Worm (Caenorhabditis elegans) whole organism, midembryonic: Measurements from ENCODE around the gene his-61.

ENCODE experiments used
- T22C8.4 ChIP-seq: fragments of 200-800 bp; sonication (Bioruptor generic); IDR thresholded peaks from 2 replicates; pipeline ENCODE4 v1.3.6; 2022; ENCODE audit warnings: missing genetic modification characterization, missing compliant biosample characterization
- cog-1 ChIP-seq: sonication (generic microtip); optimal IDR thresholded peaks from 2 replicates; lab custom pipeline; 2016; ENCODE audit warnings: missing genetic modification characterization, missing compliant biosample characterization
- flt-1 ChIP-seq: fragments of 200-800 bp; sonication (Bioruptor generic); IDR thresholded peaks from 2 replicates; pipeline ENCODE4 v1.3.6; 2022; ENCODE audit warnings: missing genetic modification characterization, missing compliant biosample characterization
- klf-2 ChIP-seq: fragments of 200-800 bp; sonication (Bioruptor generic); conservative IDR thresholded peaks from 2 replicates; pipeline ENCODE4 v1.3.6; 2022; ENCODE audit warnings: missing genetic modification reagents, missing genetic modification characterization, missing compliant biosample characterization
- med-1 ChIP-seq: sonication (generic microtip); optimal IDR thresholded peaks from 2 replicates; lab custom pipeline; 2017; ENCODE audit warnings: missing genetic modification characterization, mild to moderate bottlenecking, missing compliant biosample characterization, antibody characterized with exemption, missing genetic modification reagents; ENCODE audit not compliant: insufficient read depth
- ref-1 ChIP-seq: fragments of 200-800 bp; sonication (Bioruptor generic); conservative IDR thresholded peaks from 2 replicates; pipeline ENCODE4 v1.3.6; 2022; ENCODE audit warnings: missing genetic modification reagents, missing genetic modification characterization, missing compliant biosample characterization
- tab-1 ChIP-seq: fragments of 200-800 bp; sonication (Bioruptor generic); IDR thresholded peaks from 2 replicates; pipeline ENCODE4 v1.3.6; 2022; ENCODE audit warnings: missing genetic modification characterization, missing compliant biosample characterization
- ztf-23 ChIP-seq: fragments of 200-800 bp; sonication (Bioruptor generic); IDR thresholded peaks from 2 replicates; pipeline ENCODE4 v1.3.6; 2022; ENCODE audit warnings: missing genetic modification reagents, missing genetic modification characterization, missing compliant biosample characterization
- ztf-29 ChIP-seq: fragments of 200-800 bp; sonication (Bioruptor generic); IDR thresholded peaks from 2 replicates; pipeline ENCODE4 v1.3.6; 2022; ENCODE audit warnings: missing genetic modification reagents, missing genetic modification characterization, missing compliant biosample characterization

his-61 gene

DNA sequence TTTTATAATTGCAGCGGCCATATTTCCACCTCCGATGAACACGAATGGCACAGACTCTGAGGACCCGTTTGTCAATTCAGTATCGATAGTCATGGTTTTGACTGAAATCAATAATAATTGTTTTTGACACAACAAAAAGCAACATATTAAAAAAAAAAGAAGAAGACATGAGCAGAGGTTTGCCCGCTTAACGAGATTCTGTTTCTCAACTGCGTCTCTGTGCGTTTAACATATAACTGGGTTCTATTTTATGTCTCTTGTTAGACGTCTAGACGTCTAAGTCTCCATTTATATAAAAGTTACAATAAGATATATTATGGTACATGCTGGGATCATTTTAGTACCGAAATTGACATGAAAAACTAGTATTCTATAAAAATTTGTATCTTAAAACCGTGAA, 8.8 kb downstream of the his-61 start, which contains the start of gene pycr-4:
pycr-4 (minus strand) TSS at position 101 of the 400 bp plus-strand sequence.
- TF ChIP-seq flt-1 (GFP tag; lab: Robert Waterston, UW) (no peak), med-1 (no peak), tab-1 (GFP tag; lab: Robert Waterston, UW) (no peak), T22C8.4 (GFP tag; lab: Robert Waterston, UW) (no peak), ztf-23 (GFP tag; lab: Robert Waterston, UW) (no peak), cog-1 (tag; lab: Kevin White, UChicago) (no peak), ref-1 (GFP tag; lab: Robert Waterston, UW) (no peak), klf-2 (GFP tag; lab: Robert Waterston, UW) (no peak), ztf-29 (GFP tag; lab: Robert Waterston, UW) (no peak)

ce11 chrIV:7474826-7475225, 11.2 kb downstream of the his-61 start, which contains the start of gene slc-25A18.2:
Gene slc-25A18.2, plus strand, starts transcription at chrIV:7475041.
- TF ChIP-seq flt-1 (GFP tag; lab: Robert Waterston, UW) (no peak), klf-2 (GFP tag; lab: Robert Waterston, UW) (no peak), ref-1 (GFP tag; lab: Robert Waterston, UW) (no peak), ztf-29 (GFP tag; lab: Robert Waterston, UW) (no peak), ztf-23 (GFP tag; lab: Robert Waterston, UW) (no peak), tab-1 (GFP tag; lab: Robert Waterston, UW) (no peak), med-1 (no peak)

DNA sequence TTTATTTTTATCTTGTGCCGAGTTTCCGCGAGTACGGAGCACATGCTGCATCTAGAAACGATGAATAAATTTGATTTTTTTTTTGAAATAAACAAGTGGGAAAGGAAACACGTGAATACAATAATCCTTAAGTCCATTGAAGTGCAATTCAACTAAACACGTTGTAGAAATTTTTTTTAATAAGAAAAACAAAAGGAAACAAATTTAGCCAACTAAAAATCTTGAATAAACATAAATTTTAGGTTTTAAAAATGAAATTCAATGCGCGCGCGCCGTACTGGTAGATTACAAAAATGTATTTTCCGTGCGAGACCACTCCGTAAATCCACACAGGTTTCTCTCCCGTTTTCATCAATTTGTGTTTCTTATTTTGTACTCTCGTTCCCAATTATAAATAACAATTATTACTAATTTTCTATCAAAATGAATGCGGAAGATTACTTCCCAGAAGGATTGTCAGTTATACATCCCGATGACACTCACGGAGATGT, 12.8 kb downstream of the his-61 start, which contains the start of the genes plk-3 and F55G1.6:
plk-3 (minus strand) TSS at position 51 of the 491 bp plus-strand sequence.
F55G1.6 (plus strand) TSS at position 359 of the 491 bp plus-strand sequence.
- no peak for TF ChIP-seq ztf-29 (GFP tag; lab: Robert Waterston, UW)
- TF ChIP-seq ref-1 (GFP tag; lab: Robert Waterston, UW) = no peak
- no peak for TF ChIP-seq klf-2 (GFP tag; lab: Robert Waterston, UW)

ce11 chrIV:7469782-7470413, 16.1 kb downstream of the his-61 start, which contains the start of gene F55G1.7:
Gene F55G1.7, minus strand, starts transcription at chrIV:7469832.
- TF ChIP-seq med-1 (no peak), cog-1 (tag; lab: Kevin White, UChicago) (no peak), tab-1 (GFP tag; lab: Robert Waterston, UW) (no peak)

DNA sequence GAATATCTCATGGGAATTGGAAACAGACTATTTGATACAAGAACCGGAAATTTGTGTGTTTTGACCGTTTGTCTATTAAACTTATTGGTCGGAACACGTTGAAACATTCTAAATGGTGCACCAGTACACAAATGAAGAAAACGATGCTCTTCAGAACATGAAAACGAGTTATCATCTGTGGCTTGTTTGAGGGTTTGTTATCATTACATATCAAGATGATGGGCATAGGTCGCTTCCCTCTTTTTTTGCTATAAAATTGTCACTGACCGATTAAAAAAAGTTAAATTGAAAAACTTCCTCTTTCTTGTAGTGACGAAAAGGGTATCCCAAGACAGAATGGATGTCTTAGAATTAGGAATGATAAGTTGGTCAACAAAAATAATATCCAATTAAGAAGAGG, 17.4 kb downstream of the his-61 start:
- no peak for TF ChIP-seq ztf-23 (GFP tag; lab: Robert Waterston, UW)
- no peak for TF ChIP-seq flt-1 (GFP tag; lab: Robert Waterston, UW)
- no peak for TF ChIP-seq tab-1 (GFP tag; lab: Robert Waterston, UW)

ce11 chrIV:7467170-7467569, 18.8 kb downstream of the his-61 start:
- TF ChIP-seq ztf-23 (GFP tag; lab: Robert Waterston, UW) (no peak), ref-1 (GFP tag; lab: Robert Waterston, UW) (no peak), ztf-29 (GFP tag; lab: Robert Waterston, UW) (no peak), cog-1 (tag; lab: Kevin White, UChicago) (no peak), klf-2 (GFP tag; lab: Robert Waterston, UW) (no peak), flt-1 (GFP tag; lab: Robert Waterston, UW) (no peak), T22C8.4 (GFP tag; lab: Robert Waterston, UW) (no peak), med-1 (no peak), tab-1 (GFP tag; lab: Robert Waterston, UW) (no peak)

DNA sequence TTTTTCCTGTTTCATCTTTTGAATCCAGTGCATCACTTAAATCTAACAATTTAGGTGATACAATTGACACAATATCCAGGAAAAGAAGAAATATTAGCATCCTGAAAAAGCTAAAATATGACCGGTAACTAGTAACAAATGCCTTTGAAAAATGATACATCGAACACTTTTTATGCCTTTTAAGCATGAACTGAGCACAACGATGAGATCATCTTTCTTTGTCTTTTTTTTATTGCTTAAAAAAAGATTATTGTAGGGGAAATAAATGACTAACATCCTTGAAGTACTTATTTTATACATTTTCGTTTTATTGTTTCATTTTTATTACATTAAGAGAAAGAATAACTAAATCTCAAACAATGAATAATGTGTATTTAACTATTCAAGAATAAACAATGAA, 20.2 kb downstream of the his-61 start, which contains the start of gene F13B6.3:
F13B6.3 (minus strand) TSS at position 101 of the 400 bp plus-strand sequence.
- TF ChIP-seq ztf-29 (GFP tag; lab: Robert Waterston, UW) (no peak), ref-1 (GFP tag; lab: Robert Waterston, UW) (no peak), ztf-23 (GFP tag; lab: Robert Waterston, UW) (no peak), flt-1 (GFP tag; lab: Robert Waterston, UW) (no peak), cog-1 (tag; lab: Kevin White, UChicago) (no peak), med-1 (no peak), T22C8.4 (GFP tag; lab: Robert Waterston, UW) (no peak), klf-2 (GFP tag; lab: Robert Waterston, UW) (no peak)

ce11 chrIV:7460225-7460624, 25.8 kb downstream of the his-61 start, which contains the start of gene F13B6.2:
Gene F13B6.2, minus strand, starts transcription at chrIV:7460325.
- TF ChIP-seq ztf-29 (GFP tag; lab: Robert Waterston, UW) (no peak), ztf-23 (GFP tag; lab: Robert Waterston, UW) (no peak), klf-2 (GFP tag; lab: Robert Waterston, UW) (no peak), T22C8.4 (GFP tag; lab: Robert Waterston, UW) (no peak), tab-1 (GFP tag; lab: Robert Waterston, UW) (no peak), cog-1 (tag; lab: Kevin White, UChicago) (no peak), flt-1 (GFP tag; lab: Robert Waterston, UW) (no peak), ref-1 (GFP tag; lab: Robert Waterston, UW) (no peak), med-1 (no peak)

DNA sequence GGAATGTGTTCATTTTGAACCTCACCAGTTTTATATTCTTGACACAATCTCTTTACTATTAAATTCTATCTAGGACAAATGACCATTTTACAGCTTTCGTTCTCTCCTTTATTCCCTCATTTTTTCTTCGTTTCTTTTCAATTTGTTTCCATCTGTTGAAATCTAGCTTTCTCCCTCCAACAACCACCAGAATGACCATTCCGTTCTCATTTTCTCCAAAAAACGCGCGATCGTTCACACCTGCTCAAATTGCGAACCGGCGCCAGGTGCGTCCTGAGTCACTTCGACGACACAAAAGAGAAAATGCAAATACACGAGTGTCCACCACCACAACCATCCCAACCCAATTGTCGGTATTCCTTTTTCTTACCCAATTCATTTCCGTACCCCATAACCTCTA, 29.8 kb downstream of the his-61 start, which contains the start of gene F13B6.1:
F13B6.1 (plus strand) TSS at position 301 of the 400 bp plus-strand sequence.
- TF ChIP-seq tab-1 (GFP tag; lab: Robert Waterston, UW) = no peak
- TF ChIP-seq ztf-29 (GFP tag; lab: Robert Waterston, UW) = no peak
- TF ChIP-seq med-1 = no peak
- no peak for TF ChIP-seq cog-1 (tag; lab: Kevin White, UChicago)
- TF ChIP-seq T22C8.4 (GFP tag; lab: Robert Waterston, UW) = no peak
- TF ChIP-seq ztf-23 (GFP tag; lab: Robert Waterston, UW) = no peak
- TF ChIP-seq flt-1 (GFP tag; lab: Robert Waterston, UW) = no peak
- TF ChIP-seq ref-1 (GFP tag; lab: Robert Waterston, UW) = no peak
- no peak for TF ChIP-seq klf-2 (GFP tag; lab: Robert Waterston, UW)
